Worm (Caenorhabditis elegans) whole organism, dauer: ENCODE data around the gene acdh-11.

Experiments
- unc-62 ChIP-seq: sonication (generic microtip); optimal IDR thresholded peaks from 2 replicates; lab custom pipeline; 2017; ENCODE audit warnings: missing biosample characterization, missing genetic modification reagents, missing genetic modification characterization

Gene acdh-11

ce11 chrIII:10561904-10562303 is 4.2 kb upstream of the acdh-11 start, which contains the start of gene Y45F3A.1:
Gene Y45F3A.1 (minus strand): TSS chrIII:10561915.
- no peak for TF ChIP-seq unc-62 (GFP tag; lab: Kevin White, UChicago)

DNA sequence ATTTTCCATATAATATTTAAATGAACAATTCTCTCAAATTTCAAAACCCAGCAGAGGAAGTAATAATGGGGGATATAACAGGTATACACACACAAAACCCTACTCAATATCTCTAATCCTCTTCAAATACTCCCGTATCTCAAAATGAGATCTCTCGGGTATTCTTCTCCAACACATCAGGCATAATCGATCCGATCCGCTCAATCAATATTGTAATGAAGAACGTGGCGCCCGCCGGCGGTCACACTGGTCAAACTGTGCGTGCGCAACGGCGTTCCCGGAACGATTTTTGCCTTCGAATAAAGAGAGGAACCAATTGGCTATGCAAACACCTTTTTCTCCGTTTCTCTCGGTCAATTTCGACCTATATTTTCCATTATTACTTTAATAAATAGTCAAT is 3.5 kb upstream of the acdh-11 start:
- no peak for TF ChIP-seq unc-62 (GFP tag; lab: Kevin White, UChicago)

ce11 chrIII:10569246-10569645 is 3.2 kb downstream of the acdh-11 start:
- no peak for TF ChIP-seq unc-62 (GFP tag; lab: Kevin White, UChicago)

- TF ChIP-seq unc-62 (GFP tag; lab: Kevin White, UChicago), result no peak
Observed at ce11 chrIII:10575320-10575719, 9.3 kb downstream of the acdh-11 start, which contains the start of gene Y45F3A.4. Gene Y45F3A.4 (minus strand): TSS chrIII:10575420.

DNA sequence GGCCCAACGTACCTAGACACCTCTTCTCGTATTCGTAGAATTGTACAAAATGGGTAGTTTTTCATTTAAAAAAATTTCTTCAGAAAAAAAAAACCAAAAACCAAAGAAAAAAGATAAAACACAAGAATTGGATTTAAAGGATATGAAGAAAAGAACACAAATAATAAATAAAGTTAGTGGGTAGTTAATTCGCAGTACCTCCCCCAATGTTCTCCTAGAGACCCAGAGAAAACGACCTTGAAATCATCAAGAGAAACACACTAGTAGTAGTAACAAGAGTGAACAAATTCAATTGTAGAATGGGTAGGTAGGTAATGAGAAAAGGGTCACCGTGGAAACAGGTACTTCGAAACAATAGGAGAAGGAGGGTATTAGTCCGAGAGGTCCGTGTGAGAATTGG is 11.7 kb downstream of the acdh-11 start:
- no peak for TF ChIP-seq unc-62 (GFP tag; lab: Kevin White, UChicago)

- no peak for TF ChIP-seq unc-62 (GFP tag; lab: Kevin White, UChicago)
Observed at ce11 chrIII:10578873-10579272, 12.8 kb downstream of the acdh-11 start.

DNA sequence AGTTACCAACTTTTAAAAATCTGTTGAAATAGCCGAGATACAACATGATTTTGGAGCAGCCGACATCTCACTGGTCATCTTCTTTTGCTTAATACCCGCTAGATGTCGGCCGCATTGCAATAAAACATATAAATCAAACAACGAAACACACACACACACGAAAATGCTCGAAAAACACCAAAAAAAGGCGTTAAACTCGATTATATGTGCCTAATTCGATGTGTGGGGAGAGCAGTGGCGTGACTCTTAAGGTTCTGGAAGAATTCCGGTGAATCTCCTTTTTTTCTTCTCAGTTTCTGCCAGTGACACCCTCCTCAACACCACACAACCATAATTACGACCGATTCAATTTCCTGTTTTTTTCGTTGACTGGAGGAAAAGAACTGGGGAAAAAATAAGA is 14.1 kb downstream of the acdh-11 start:
- no peak for TF ChIP-seq unc-62 (GFP tag; lab: Kevin White, UChicago)

DNA sequence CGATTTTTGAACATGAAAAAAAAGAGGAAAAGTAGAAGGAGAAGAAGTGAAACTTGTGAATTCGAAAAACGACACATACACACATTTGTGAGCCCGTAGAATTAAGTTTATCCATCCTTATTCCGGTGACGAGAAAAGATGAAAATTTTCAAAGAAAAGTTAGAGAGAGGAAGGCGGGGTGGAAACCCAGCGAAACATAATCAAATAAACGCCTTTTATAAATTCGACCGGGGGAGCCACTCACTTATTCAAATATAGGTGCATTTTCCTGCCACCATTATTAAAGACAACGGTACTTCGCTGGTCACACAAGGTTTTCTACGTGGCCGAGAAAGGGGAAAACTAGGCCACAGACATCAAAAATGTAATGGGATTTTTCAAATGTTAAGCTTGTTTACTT is 17.4 kb downstream of the acdh-11 start:
- TF ChIP-seq unc-62 (GFP tag; lab: Kevin White, UChicago), result no peak

DNA sequence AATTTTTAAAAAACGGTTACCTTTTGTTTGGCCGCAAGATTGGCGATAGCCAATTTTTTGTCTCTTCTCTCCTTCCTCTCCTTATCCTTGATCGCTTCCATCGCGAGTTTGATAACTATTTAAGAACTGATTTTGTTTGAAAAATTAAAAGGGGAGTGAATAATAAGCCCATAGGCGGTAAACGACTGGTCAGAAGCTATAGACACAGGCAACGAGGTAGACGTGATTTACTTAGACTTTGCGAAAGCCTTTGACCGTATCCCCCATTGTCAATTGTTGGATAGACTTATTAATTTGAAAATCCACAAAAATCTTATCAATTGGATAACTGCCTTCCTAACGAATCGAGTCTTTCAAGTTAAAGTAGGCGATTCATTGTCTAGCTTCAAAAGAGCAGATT is 20.2 kb downstream of the acdh-11 start, which contains the start of gene Y45F3A.5:
Y45F3A.5 (minus strand) TSS at position 101 of the 400 bp plus-strand sequence.
- TF ChIP-seq unc-62 (GFP tag; lab: Kevin White, UChicago), result no peak

- TF ChIP-seq unc-62 (GFP tag; lab: Kevin White, UChicago), result no peak
Observed at ce11 chrIII:10592074-10592473, 26.0 kb downstream of the acdh-11 start.

ce11 chrIII:10592729-10593128 is 26.7 kb downstream of the acdh-11 start, which contains the start of gene Y45F3A.8:
Gene Y45F3A.8 (minus strand): TSS chrIII:10592829.
- no peak for TF ChIP-seq unc-62 (GFP tag; lab: Kevin White, UChicago)

- no peak for TF ChIP-seq unc-62 (GFP tag; lab: Kevin White, UChicago)
Observed at ce11 chrIII:10595066-10595465, 29.0 kb downstream of the acdh-11 start, which contains the start of gene Y45F3A.9. Gene Y45F3A.9 (minus strand): TSS chrIII:10595166.

DNA sequence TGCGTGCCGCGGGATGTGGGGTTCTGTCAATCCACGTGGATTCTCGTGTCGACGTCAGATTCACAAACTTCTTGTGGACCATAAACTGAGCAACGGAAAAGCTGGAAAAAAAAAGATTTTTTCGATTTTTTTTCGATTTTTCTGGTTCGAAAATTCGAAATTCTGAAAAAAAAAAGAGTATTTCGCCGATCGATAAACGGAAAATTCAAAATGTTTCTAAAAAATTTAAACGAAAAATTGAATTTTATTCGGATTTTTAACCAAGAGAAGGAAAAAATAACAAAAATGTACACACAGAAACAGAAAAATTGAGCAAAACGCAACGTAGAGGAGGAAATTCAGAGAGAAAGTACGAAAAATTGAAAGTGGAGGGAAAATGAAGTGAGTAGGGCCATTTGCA is 30.3 kb downstream of the acdh-11 start, which contains the start of gene Y39A1A.3:
Y39A1A.3 (minus strand) TSS at position 101 of the 400 bp plus-strand sequence.
- TF ChIP-seq unc-62 (GFP tag; lab: Kevin White, UChicago), result no peak

DNA sequence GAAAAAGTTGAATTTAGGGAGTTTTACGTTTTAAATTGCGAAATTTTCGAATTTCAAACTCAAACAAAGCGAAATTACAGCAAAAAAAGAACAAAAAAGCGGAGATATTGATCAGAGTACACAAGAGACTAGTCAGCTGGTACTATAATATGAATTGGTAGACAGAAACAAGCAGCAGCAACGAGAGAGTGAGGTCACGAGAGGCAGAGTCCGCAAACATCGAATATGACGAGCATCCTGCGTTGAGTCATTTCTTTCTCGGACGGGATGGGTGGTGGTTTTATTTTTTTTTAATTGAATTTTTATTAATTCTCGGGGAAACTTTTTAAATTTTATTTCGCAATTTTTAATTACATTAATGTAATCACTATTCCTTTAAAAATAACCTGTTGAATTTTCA is 33.6 kb downstream of the acdh-11 start:
- no peak for TF ChIP-seq unc-62 (GFP tag; lab: Kevin White, UChicago)

- TF ChIP-seq unc-62 (GFP tag; lab: Kevin White, UChicago), result no peak
Observed at ce11 chrIII:10600138-10600626, 34.1 kb downstream of the acdh-11 start, which contains the start of gene epg-6. Gene epg-6 (minus strand): TSS chrIII:10600188.

- no peak for TF ChIP-seq unc-62 (GFP tag; lab: Kevin White, UChicago)
Observed at ce11 chrIII:10600894-10601293, 34.8 kb downstream of the acdh-11 start.

DNA sequence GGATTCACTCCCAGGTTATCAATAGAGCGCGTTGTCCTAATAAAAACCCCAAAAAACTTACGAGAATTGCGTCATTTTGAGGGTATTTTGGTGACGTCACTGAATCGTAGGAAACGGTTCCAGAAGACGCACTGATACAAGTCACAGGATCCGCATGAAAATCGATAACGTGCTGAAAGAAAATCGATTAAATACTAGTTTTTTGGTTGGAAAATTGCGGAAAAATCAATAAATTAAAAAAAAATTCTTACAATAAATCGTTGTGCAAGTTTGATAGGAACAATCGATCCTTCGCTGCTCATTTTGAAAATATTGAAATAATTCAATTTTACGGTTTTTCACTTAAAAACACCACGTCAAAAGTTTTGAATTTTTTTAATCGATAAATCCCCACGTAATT is 37.2 kb downstream of the acdh-11 start, which contains the start of gene Y39A1A.2:
Y39A1A.2 (minus strand) TSS at position 319 of the 400 bp plus-strand sequence.
- no peak for TF ChIP-seq unc-62 (GFP tag; lab: Kevin White, UChicago)
